Worm (Caenorhabditis elegans): ENCODE measurements around the gene Y46H3D.1.

DNA sequence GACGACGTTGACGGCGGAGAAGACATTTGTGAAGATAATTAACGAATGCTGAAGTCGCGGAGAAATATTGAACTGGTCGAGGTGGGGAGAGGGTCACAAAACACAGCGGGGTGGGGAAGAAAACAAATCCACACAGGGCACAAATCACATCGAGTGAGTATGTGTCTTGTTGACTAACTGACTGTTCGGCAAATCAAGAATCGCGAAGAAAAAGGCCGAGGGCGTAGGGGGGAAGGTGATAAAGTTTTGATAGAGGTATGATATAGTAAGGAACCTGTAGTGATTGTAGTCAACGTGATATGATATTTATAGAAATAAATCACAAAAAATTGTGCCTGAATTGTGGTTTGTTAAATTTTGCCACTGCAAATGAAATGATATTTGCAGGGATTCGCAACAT, 34.5 kb upstream of the Y46H3D.1 start, which contains the start of gene nhr-178:
- TF ChIP-seq ztf-29 (GFP tag; IDR thresholded peaks at IDR 0.05) (no peak), T22C8.4 (GFP tag; IDR thresholded peaks at IDR 0.05) (no peak)
